Fruit fly (Drosophila melanogaster): ENCODE results near the gene Ste12DOR.
"Not testable (repeated sequence)": the region's sequence is repeated elsewhere in the genome, so short reads cannot be mapped to it uniquely, and the experiment has no call there.

The Ste12DOR gene

DNA sequence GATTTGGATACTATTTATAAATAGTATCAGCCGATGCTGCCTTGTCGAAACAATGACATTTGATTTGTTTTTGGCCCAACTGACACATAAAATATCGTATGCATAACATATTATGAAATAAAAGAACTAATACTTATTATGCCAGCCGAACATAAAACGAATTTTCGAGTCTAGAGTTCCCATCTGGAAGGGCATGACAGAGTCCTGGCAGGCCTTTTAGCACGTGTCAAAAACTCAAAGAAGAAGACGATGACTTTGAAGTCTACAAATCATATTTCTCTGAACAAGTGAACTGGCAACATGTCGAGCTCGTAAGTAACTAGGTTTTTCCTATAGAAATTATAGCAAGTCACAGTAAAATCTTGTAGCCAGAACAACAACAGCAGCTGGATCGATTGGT lies at the start of gene Ste12DOR:
TSS of gene Ste12DOR (plus strand) at position 301 of the 400 bp plus-strand sequence.
- TF ChIP-seq Sox15, dac, esn (GFP tag; optimal IDR thresholded peaks at IDR 0.05): not testable (repeated sequence)

DNA sequence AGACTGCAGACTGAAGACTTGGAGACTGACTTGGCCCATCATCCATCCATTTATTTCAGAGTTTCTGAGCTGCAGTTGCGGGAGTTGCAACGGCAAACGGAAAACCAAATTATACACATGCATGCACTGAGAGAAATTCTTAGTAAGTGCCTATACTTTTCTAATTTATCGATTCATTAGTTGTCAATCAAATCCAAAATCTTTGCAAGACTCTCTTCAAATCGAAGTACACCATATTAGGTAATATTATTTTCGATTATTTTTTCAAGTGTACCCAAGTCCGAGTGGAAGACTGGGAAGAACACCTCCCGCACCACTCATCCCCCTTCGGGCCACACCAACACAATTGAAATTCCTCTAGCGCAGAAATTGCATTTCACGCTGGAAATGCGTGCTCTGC lies 48.6 kb upstream of the Ste12DOR start:
- TF ChIP-seq achi (GFP tag; optimal IDR thresholded peaks at IDR 0.05) (peak; percentile 49), OdsH (GFP tag; optimal IDR thresholded peaks at IDR 0.05) (peak; percentile 14), vri (GFP tag; optimal IDR thresholded peaks at IDR 0.05) (no peak), fd85E (GFP tag; optimal IDR thresholded peaks at IDR 0.05) (no peak), CG6808 (GFP tag; optimal IDR thresholded peaks at IDR 0.05) (peak; percentile 30), Eip78C (GFP tag) (peak; percentile 73), Sox102F (GFP tag; optimal IDR thresholded peaks at IDR 0.05) (no peak), CG11762 (GFP tag; optimal IDR thresholded peaks at IDR 0.05; ENCODE audit: insufficient read depth) (no peak), dsx (GFP tag; optimal IDR thresholded peaks at IDR 0.05; ENCODE audit: poor library complexity, severe bottlenecking) (no peak), fd59A (GFP tag; optimal IDR thresholded peaks at IDR 0.05) (peak; percentile 8), spab (GFP tag; optimal IDR thresholded peaks at IDR 0.05) (no peak), Smox (GFP tag; optimal IDR thresholded peaks at IDR 0.05) (peak; percentile 16), Hr4 (GFP tag; optimal IDR thresholded peaks at IDR 0.05) (peak; percentile 35), Sox14 (GFP tag; optimal IDR thresholded peaks at IDR 0.05) (peak; percentile 56), Blimp-1 (GFP tag; optimal IDR thresholded peaks at IDR 0.05) (no peak), Gug (GFP tag; IDR thresholded peaks at IDR 0.05) (peak; percentile 65), esn (GFP tag; optimal IDR thresholded peaks at IDR 0.05) (peak; percentile 44), cyc (GFP tag; optimal IDR thresholded peaks at IDR 0.05) (peak; percentile 29), CG11294 (GFP tag; IDR thresholded peaks at IDR 0.05) (no peak), CG10631 (GFP tag; optimal IDR thresholded peaks at IDR 0.05) (peak; percentile 49), CG8119 (GFP tag; IDR thresholded peaks at IDR 0.05) (peak; percentile 61), CG8632 (GFP tag; optimal IDR thresholded peaks at IDR 0.05) (no peak), Hr38 (GFP tag; optimal IDR thresholded peaks at IDR 0.05) (no peak), CG10669 (GFP tag; optimal IDR thresholded peaks at IDR 0.05) (peak; percentile 5), Eip75B (GFP tag; optimal IDR thresholded peaks at IDR 0.05) (peak; percentile 10), CG31627 (GFP tag; optimal IDR thresholded peaks at IDR 0.05) (peak; percentile 20), lz (GFP tag; optimal IDR thresholded peaks at IDR 0.05) (peak; percentile 34), Hr39 (GFP tag; optimal IDR thresholded peaks at IDR 0.05) (peak; percentile 44), Met (GFP tag; optimal IDR thresholded peaks at IDR 0.05) (peak; percentile 41), CG4318 (GFP tag; optimal IDR thresholded peaks at IDR 0.05) (peak; percentile 35), pdm3 (GFP tag; optimal IDR thresholded peaks at IDR 0.05) (peak; percentile 51), Eip93F (GFP tag; optimal IDR thresholded peaks at IDR 0.05) (no peak), CG6792 (GFP tag; optimal IDR thresholded peaks at IDR 0.05) (peak; percentile 30), svp (GFP tag) (peak; percentile 31), net (GFP tag; optimal IDR thresholded peaks at IDR 0.05) (no peak), CG34406 (GFP tag; optimal IDR thresholded peaks at IDR 0.05) (no peak), Ets96B (tag; optimal IDR thresholded peaks at IDR 0.05) (peak; percentile 44), CG1621 (tag; optimal IDR thresholded peaks at IDR 0.05) (no peak), salr (GFP tag; optimal IDR thresholded peaks at IDR 0.05) (peak in 1 of 2 experiments; percentile 25), CG32006 (GFP tag; optimal IDR thresholded peaks at IDR 0.05) (peak; percentile 73), CG11902 (GFP tag; optimal IDR thresholded peaks at IDR 0.05) (no peak), Lpt (GFP tag; optimal IDR thresholded peaks at IDR 0.05) (peak; percentile 28), CG6163 (GFP tag; IDR thresholded peaks at IDR 0.05) (peak; percentile 52; the same call in 1 of the 3 replicates), CG6854 (GFP tag; optimal IDR thresholded peaks at IDR 0.05) (no peak), CG15336 (GFP tag; IDR thresholded peaks at IDR 0.05) (peak; percentile 59), CG9139 (GFP tag; optimal IDR thresholded peaks at IDR 0.05) (no peak), Ets21C (GFP tag; optimal IDR thresholded peaks at IDR 0.05) (peak; percentile 17), fkh (GFP tag; optimal IDR thresholded peaks at IDR 0.05) (no peak)
